Worm (Caenorhabditis elegans): ENCODE measurements around the gene F22B3.8.

- no peak for TF ChIP-seq lir-3 (tag; optimal IDR thresholded peaks at IDR 0.05; ENCODE audit: poor library complexity)
- no peak for TF ChIP-seq nhr-28 (tag; optimal IDR thresholded peaks at IDR 0.05)
- TF ChIP-seq nhr-47 (tag; optimal IDR thresholded peaks at IDR 0.05): no peak
- TF ChIP-seq unc-130 (tag; optimal IDR thresholded peaks at IDR 0.05): no peak
- no peak for TF ChIP-seq lin-15B (tag; optimal IDR thresholded peaks at IDR 0.05)
- TF ChIP-seq nhr-76 (tag; optimal IDR thresholded peaks at IDR 0.05): no peak
- no peak for TF ChIP-seq lin-35 (GFP tag; optimal IDR thresholded peaks at IDR 0.05)
- TF ChIP-seq nhr-12 (tag; optimal IDR thresholded peaks at IDR 0.05): no peak
- no peak for TF ChIP-seq ztf-11 (tag; optimal IDR thresholded peaks at IDR 0.05)
- TF ChIP-seq egl-27 (tag; optimal IDR thresholded peaks at IDR 0.05): no peak
- no peak for TF ChIP-seq egl-13 (tag; optimal IDR thresholded peaks at IDR 0.05)
- no peak for TF ChIP-seq ceh-8 (GFP tag; optimal IDR thresholded peaks at IDR 0.05)
Measured at ce11 chrIV:11434575-11434974, 9.8 kb upstream of the F22B3.8 start.

All from whole organism, L1 larva.